Worm (Caenorhabditis elegans): ENCODE results near the gene C27H5.2.
A peak's percentile ranks its signal among the peaks of the same experiment; 100 is the strongest.

The C27H5.2 gene

DNA sequence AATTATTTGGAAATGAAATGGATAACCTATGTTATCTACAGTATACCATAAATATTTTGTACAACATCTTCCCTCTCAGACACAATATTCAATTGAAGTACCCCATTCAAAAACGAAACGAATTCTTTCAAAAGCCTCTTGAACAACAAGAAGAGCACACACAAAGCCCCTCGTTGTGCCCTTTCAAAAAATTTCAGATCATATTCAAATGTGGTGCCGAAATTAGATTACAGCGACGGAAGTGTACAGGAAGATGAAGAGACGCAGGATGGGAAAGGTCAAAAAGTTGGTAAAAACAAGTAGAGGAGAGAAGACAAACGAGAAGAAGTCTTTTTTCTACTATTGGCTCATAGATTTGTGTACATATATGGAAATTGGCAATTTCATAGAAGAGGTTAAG lies 20.7 kb downstream of the C27H5.2 start:
- TF ChIP-seq him-1 (tag; optimal IDR thresholded peaks at IDR 0.05) = no peak
- no peak for TF ChIP-seq W03F9.2 (tag; optimal IDR thresholded peaks at IDR 0.05)
- no peak for TF ChIP-seq dao-5 (tag; optimal IDR thresholded peaks at IDR 0.05)

DNA sequence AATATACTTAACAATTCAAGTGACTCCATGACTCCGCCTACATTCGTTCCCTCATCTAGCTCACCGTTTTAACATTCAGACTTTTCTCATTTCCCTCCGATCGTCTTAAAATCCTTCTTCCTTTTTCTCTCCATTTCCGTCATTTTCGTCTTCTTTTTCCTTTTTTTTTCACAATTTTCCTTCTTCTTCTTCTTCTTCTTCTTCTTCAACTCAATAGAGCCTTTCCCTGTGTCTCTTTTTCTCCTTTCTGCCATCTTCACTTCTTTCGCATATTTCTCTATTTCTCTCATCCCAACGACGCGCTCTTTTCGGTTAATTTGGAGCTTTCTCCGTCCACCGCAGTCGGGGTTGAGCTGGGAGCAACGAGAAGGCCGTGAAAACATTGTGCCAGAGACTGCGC lies 27.2 kb downstream of the C27H5.2 start:
- TF ChIP-seq W03F9.2 (tag; optimal IDR thresholded peaks at IDR 0.05) (no peak), dao-5 (tag; optimal IDR thresholded peaks at IDR 0.05) (no peak), him-1 (tag; optimal IDR thresholded peaks at IDR 0.05) (no peak)

DNA sequence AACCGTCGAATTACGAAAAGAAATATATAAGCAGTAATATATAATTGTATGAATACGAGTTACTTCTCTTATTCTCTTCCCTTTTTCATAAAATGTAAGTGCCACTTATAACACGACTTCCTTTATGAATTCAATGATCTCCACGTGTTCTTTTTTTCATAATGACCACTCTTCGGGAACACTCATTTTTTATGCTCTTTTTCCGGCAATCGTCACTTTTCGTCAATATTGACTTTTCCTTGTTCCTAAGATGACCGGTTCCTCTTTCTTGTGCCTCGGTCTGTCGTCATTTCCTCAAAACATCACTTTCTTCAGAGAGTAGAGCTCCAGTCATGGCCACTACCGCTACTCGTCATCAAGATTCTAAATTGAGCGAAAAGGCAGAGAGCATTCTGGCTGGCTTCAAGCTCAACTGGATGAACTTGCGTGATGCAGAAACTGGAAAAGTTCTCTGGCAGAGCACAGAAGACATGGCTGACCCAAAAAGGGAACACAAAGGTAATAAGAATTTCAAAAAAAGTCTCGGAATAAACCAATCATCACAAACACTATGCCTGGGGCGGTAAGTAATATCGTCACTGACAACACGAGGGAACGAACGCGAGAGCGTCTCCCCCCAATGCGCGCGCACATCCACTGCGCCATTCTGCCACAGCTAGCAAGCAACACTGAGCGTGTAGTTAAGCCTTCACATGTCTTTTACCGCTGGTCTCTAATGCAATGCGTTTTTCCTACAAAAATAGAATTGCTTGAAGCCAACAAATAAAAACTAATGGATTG lies 28.3 kb downstream of the C27H5.2 start, which contains the start of gene pdl-1:
Gene pdl-1 (plus strand): TSS at position 309 of the 780 bp plus-strand sequence.
- TF ChIP-seq dao-5 (tag; optimal IDR thresholded peaks at IDR 0.05) = peak; percentile 94
- TF ChIP-seq him-1 (tag; optimal IDR thresholded peaks at IDR 0.05) = peak; percentile 80
- TF ChIP-seq W03F9.2 (tag; optimal IDR thresholded peaks at IDR 0.05) = peak; percentile 51

DNA sequence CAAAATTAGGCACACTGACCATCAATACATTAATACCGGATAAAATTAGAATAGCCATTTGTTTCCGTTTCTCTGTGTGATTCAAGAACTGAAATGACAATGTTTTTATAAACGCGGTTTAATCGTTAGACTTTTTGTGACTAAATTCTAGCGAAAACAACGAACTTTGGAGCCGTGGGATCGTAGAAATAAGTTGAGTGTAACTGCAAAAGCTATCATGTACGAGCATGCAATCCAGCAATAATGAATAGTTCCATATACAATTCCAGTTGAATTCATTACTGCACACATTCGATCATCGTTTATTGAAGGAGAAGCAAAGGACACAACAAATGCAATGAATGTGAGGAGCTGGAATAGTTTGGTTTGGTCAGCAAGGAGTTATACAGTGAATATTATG lies 30.7 kb downstream of the C27H5.2 start:
- TF ChIP-seq dao-5 (tag; optimal IDR thresholded peaks at IDR 0.05) (no peak), W03F9.2 (tag; optimal IDR thresholded peaks at IDR 0.05) (no peak), him-1 (tag; optimal IDR thresholded peaks at IDR 0.05) (no peak)

DNA sequence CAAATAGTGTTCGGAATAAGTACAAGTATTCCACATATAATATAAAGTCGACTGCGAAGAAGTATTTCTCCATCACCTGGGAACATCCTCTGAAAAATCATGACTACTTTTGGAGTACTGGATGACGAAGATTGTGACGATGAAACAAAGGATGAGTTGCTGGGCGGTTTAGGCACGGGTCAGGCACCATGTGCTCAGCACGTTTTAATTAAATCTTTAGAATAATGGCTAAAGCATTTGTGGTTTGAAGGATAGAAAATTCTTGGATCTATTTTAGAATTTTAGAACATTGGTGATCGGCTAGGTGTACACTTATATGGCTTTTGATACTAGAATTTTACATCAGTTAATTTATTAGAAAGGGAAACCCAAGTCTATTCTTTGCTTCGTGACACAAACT lies 31.7 kb downstream of the C27H5.2 start, which contains the start of gene C27H5.6:
Gene C27H5.6 (minus strand): TSS at position 101 of the 400 bp plus-strand sequence.
- TF ChIP-seq him-1 (tag; optimal IDR thresholded peaks at IDR 0.05) = no peak

DNA sequence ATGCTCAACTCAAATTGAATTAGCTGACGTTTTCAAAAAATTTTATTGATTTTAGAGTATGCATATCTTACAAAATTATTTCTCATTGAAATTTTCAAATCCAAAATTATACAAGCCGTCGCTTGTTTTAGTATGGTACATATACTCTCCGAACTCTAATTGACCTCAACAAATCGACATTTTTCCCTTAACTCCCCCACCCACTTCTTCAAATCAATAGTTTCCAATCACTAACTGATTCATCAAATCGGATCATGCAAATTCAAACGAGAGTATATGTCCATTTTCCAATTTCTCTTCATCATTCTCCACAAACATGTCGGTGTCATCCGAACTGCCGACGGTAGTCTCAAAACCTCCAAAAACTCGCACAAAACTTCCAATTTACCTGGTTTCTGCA lies 33.7 kb downstream of the C27H5.2 start, which contains the start of gene E04F6.4:
Gene E04F6.4 (plus strand): TSS at position 301 of the 400 bp plus-strand sequence.
- no peak for TF ChIP-seq him-1 (tag; optimal IDR thresholded peaks at IDR 0.05)
- TF ChIP-seq W03F9.2 (tag; optimal IDR thresholded peaks at IDR 0.05) = no peak
- TF ChIP-seq dao-5 (tag; optimal IDR thresholded peaks at IDR 0.05) = no peak

DNA sequence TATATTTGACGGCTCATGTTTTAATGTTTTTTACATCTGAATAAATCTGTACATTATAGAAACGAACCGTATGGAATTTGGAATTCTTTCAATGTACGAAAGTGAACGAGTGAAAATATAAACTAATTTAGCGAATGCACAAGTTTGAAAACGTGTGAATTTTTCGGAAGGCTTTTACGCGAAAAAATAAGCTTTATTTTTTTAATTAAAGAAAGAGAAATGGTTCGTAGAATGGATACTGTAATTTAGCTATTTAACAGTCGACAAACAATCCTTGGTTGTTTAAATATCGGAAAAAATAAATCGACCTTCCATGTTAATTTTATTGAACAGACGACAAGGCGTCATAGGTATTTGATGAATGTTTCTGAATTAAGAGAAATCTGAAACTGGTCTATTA lies 40.2 kb downstream of the C27H5.2 start, which contains the start of gene acdh-12:
Gene acdh-12 (minus strand): TSS at position 101 of the 400 bp plus-strand sequence.
- TF ChIP-seq W03F9.2 (tag; optimal IDR thresholded peaks at IDR 0.05) (no peak), him-1 (tag; optimal IDR thresholded peaks at IDR 0.05) (no peak), dao-5 (tag; optimal IDR thresholded peaks at IDR 0.05) (no peak)

DNA sequence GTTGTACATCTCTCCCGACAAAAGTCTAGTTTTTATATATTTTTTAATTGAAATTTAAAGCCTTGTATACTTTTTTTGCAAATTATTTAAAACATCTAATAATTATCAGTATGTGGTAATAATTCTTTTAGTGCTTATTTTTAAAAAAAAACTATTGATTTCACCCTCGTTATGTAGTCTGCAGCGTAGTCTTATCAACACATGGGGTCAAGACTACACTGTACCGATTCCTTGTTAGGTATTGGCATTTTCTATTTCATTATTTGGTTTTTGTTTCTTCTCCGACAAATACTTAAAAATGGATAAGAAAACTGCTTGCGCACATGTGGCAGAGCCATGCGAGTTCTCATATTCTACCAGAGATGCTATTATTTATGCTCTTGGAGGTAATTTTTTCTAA lies 40.7 kb downstream of the C27H5.2 start, which contains the start of gene maoc-1:
Gene maoc-1 (plus strand): TSS at position 237 of the 400 bp plus-strand sequence.
- TF ChIP-seq him-1 (tag; optimal IDR thresholded peaks at IDR 0.05) = no peak
- no peak for TF ChIP-seq dao-5 (tag; optimal IDR thresholded peaks at IDR 0.05)
- TF ChIP-seq W03F9.2 (tag; optimal IDR thresholded peaks at IDR 0.05) = no peak

DNA sequence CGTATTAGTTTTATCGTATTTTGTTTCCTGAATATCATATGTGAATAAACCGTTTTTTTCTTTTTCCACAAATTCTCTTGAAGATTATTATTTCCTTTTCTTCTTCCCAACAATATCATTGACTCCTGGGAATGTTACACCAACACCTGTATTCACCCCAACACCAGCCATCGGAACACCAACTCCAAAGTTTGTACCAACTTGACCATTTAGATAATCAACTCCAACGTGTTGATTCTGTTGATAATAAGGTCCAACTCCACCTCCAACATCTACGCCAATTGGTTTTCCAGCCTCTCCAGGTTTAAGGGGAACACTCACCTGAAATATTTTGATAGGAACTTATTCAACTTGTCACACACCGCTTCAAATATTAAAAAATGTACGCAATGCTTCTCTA lies 42.1 kb downstream of the C27H5.2 start:
- TF ChIP-seq dao-5 (tag; optimal IDR thresholded peaks at IDR 0.05) (no peak), him-1 (tag; optimal IDR thresholded peaks at IDR 0.05) (no peak), W03F9.2 (tag; optimal IDR thresholded peaks at IDR 0.05) (no peak)

DNA sequence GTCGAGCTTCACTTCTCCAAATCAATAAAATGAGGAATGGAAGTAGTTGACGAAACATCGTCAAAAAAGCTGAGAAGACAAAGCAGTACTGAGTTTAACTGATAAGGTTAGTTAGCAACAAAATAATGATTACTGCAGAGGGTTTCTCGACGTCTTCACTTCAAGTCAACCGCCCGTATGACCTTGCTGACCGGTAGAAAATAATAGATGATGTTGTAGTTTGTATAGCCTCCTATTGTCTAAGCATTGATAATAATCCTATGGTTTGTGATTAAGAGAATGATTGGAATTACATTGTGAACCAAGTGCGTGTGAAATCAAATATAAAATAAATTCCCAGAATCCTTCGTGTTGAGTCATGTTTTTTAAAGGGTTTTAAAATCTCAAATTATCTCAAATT lies 43.9 kb downstream of the C27H5.2 start, which contains the start of gene E04F6.6:
Gene E04F6.6 (minus strand): TSS at position 258 of the 400 bp plus-strand sequence.
- TF ChIP-seq dao-5 (tag; optimal IDR thresholded peaks at IDR 0.05) (no peak), him-1 (tag; optimal IDR thresholded peaks at IDR 0.05) (no peak), W03F9.2 (tag; optimal IDR thresholded peaks at IDR 0.05) (no peak)

DNA sequence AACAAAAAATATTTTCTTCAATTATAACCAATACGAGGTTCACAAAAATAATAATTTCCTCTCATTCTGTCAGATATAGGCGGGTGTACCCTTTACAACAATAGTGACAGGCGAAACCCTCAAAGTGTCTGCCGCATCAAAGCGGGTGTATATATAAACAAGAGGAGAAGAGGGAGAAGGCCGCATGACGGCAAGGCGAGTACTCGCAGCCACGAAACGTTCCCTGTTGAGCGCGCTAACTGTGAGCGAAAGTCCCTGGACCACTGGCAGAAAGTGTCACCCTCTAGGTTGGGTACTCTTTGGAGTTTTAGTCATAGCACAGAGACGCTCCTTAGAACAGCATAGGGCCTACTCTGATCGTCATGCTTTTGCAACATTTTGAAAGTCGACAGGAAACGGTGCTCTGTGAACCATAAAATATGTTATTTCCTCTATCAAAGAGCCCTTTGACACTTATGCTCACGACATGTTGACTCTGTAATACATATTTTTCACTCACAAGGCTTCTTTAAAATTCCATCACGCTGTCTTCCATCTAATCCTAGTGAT lies 44.7 kb downstream of the C27H5.2 start, which contains the start of gene pcrg-1:
Gene pcrg-1 (plus strand): TSS at position 499 of the 549 bp plus-strand sequence.
- TF ChIP-seq dao-5 (tag; optimal IDR thresholded peaks at IDR 0.05) = peak; percentile 60
- TF ChIP-seq W03F9.2 (tag; optimal IDR thresholded peaks at IDR 0.05) = no peak
- peak; percentile 57 for TF ChIP-seq him-1 (tag; optimal IDR thresholded peaks at IDR 0.05)

DNA sequence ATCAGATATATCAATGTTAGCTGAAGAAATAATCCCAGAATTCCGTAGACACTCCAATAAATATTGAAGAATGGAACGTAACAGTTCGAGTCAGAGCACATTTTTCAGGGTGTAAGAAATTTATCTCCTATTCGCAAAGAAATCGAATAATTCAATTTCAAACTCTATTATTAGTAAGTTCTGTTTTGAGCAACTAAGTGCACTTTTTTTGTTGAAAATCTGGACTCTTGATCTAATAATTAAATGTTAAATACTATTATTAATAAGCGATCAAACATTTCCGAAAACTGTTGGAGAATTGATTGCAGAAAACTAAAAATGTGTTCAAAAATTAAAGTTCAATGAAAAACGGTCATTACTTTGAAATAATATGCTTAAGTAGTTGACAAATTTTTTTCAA lies 47.7 kb downstream of the C27H5.2 start, which contains the start of gene srd-56:
Gene srd-56 (minus strand): TSS at position 101 of the 400 bp plus-strand sequence.
- TF ChIP-seq W03F9.2 (tag; optimal IDR thresholded peaks at IDR 0.05) (no peak), him-1 (tag; optimal IDR thresholded peaks at IDR 0.05) (no peak), dao-5 (tag; optimal IDR thresholded peaks at IDR 0.05) (no peak)

DNA sequence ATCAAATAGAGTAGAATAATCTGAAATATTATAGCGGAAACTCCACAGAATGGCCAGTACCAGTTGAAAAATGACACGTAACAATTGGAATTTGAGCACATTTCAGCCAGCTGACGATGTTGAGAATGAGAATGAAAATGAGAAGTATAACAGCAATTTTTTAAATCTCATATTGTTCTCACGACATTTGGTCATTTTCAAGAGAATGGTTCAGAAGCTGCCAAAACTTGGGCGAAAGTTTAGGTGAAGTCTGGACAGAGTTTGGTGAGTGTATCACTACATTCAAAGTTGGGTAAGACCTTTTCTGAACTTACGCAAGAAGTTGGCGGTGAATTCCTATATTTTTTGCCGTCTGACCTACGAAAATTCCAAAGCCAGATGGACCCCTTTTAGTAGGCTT lies 49.6 kb downstream of the C27H5.2 start, which contains the start of gene srd-58:
Gene srd-58 (minus strand): TSS at position 101 of the 400 bp plus-strand sequence.
- no peak for TF ChIP-seq dao-5 (tag; optimal IDR thresholded peaks at IDR 0.05)
- no peak for TF ChIP-seq W03F9.2 (tag; optimal IDR thresholded peaks at IDR 0.05)
- no peak for TF ChIP-seq him-1 (tag; optimal IDR thresholded peaks at IDR 0.05)

DNA sequence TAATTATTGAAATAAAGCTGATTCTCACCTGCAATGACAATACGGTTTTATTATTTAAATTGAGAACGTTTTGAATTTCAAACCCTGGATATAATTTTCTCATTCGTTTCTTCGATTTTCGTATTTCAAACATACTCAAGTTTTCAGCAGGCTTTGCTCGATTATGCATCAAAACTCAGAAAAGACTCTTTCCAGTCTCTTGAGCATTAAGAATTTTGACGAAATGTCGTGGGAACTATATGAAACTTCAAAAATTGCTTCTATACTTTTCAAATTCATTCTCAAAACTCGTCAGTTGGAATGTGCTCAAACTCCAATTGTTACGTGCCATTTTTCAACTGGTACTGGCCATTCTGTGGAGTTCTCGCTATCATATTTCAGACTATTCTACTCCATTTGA lies 50.0 kb downstream of the C27H5.2 start, which contains the start of gene srd-59:
Gene srd-59 (plus strand): TSS at position 301 of the 400 bp plus-strand sequence.
- TF ChIP-seq W03F9.2 (tag; optimal IDR thresholded peaks at IDR 0.05) (no peak), him-1 (tag; optimal IDR thresholded peaks at IDR 0.05) (no peak), dao-5 (tag; optimal IDR thresholded peaks at IDR 0.05) (no peak)

All from whole organism, L4/young adult.